Worm (Caenorhabditis elegans) whole organism, L1 larva: ENCODE data around the gene arrd-5.

Experiments used
- nhr-77 ChIP-seq: fragments of 150-350 bp; optimal IDR thresholded peaks from 2 replicates; lab custom pipeline; 2014; ENCODE audit warnings: missing biosample characterization, missing genetic modification characterization
- pag-3 ChIP-seq: sonication (generic microtip); optimal IDR thresholded peaks from 2 replicates; lab custom pipeline; 2017; ENCODE audit warnings: missing genetic modification characterization, mild to moderate bottlenecking, missing compliant biosample characterization, antibody characterized with exemption, borderline replicate concordance; ENCODE audit not compliant: insufficient read depth
- xbp-1 ChIP-seq: sonication (generic microtip); optimal IDR thresholded peaks from 2 replicates; lab custom pipeline; 2016; ENCODE audit warnings: missing genetic modification characterization, missing compliant biosample characterization
- zag-1 ChIP-seq: fragments of 150-350 bp; optimal IDR thresholded peaks from 2 replicates; lab custom pipeline; 2014; ENCODE audit warnings: missing biosample characterization, missing genetic modification characterization

- TF ChIP-seq nhr-77 (tag; lab: Kevin White, UChicago) (no peak), xbp-1 (tag; lab: Kevin White, UChicago) (no peak), zag-1 (tag; lab: Kevin White, UChicago) (no peak), pag-3 (tag; lab: Kevin White, UChicago) (no peak)
Observed at ce11 chrII:9802642-9803041, 32.4 kb upstream of the arrd-5 start, which contains the start of gene cyp-13A6.
